Worm (Caenorhabditis elegans) whole organism, L1 larva: Measurements from ENCODE around the gene tba-7.

Experiments
- F16B12.6 ChIP-seq: fragments of 150-350 bp; optimal IDR thresholded peaks from 2 replicates; lab custom pipeline; 2014; ENCODE audit warnings: missing biosample characterization, missing genetic modification characterization
- ama-1 ChIP-seq: fragments of 150-350 bp; optimal IDR thresholded peaks from 2 replicates; lab custom pipeline; 2014
- ceh-63 ChIP-seq: fragments of 200-800 bp; sonication (Bioruptor generic); optimal IDR thresholded peaks from 2 replicates; lab custom pipeline; 2018; ENCODE audit warnings: mild to moderate bottlenecking, missing genetic modification characterization, missing compliant biosample characterization
- ceh-88 ChIP-seq: fragments of 200-800 bp; sonication (Bioruptor generic); IDR thresholded peaks from 2 replicates; pipeline ENCODE4 v1.3.6; 2022; ENCODE audit warnings: missing genetic modification characterization, missing compliant biosample characterization
- lin-35 ChIP-seq, 2 experiments: fragments of 150-350 bp; optimal IDR thresholded peaks; 2 replicates each; lab custom pipeline; 2014; ENCODE audit warnings: missing biosample characterization in 2 of 2, missing genetic modification characterization in 2 of 2, missing genetic modification reagents in 2 of 2
- mab-9 ChIP-seq: fragments of 200-800 bp; sonication (Bioruptor generic); IDR thresholded peaks from 2 replicates; pipeline ENCODE4 v1.3.6; 2022; ENCODE audit warnings: missing genetic modification reagents, missing genetic modification characterization, missing compliant biosample characterization
- nhr-76 ChIP-seq: sonication (generic microtip); optimal IDR thresholded peaks from 2 replicates; lab custom pipeline; 2017; ENCODE audit warnings: missing biosample characterization, missing genetic modification characterization
- nhr-85 ChIP-seq: sonication (generic microtip); peaks from one replicate; lab custom pipeline; 2016; ENCODE audit warnings: missing genetic modification characterization, inconsistent platforms, missing compliant biosample characterization
- pqm-1 ChIP-seq: sonication (generic microtip); optimal IDR thresholded peaks from 3 replicates; lab custom pipeline; 2017; ENCODE audit warnings: missing biosample characterization, missing genetic modification characterization
- zag-1 ChIP-seq: fragments of 150-350 bp; optimal IDR thresholded peaks from 2 replicates; lab custom pipeline; 2014; ENCODE audit warnings: missing biosample characterization, missing genetic modification characterization

ce11 chrIII:11350107-11350826 lies 21.3 kb downstream of the tba-7 start:
- TF ChIP-seq ceh-63 (no peak), mab-9 (no peak), nhr-76 (no peak), nhr-85 (tag; lab: Kevin White, UChicago) (no peak), F16B12.6 (tag; lab: Kevin White, UChicago) (no peak), ceh-88 (GFP tag; lab: Robert Waterston, UW) (no peak), zag-1 (tag; lab: Kevin White, UChicago) (no peak), lin-35 (GFP tag; optimal IDR thresholded peaks at IDR 0.05; lab: Kevin White, UChicago) (no peak), ama-1 (lab: Kevin White, UChicago) (no peak), pqm-1 (tag; lab: Kevin White, UChicago) (no peak)
